Worm (Caenorhabditis elegans): ENCODE data around the gene mix-1.

The mix-1 gene

DNA sequence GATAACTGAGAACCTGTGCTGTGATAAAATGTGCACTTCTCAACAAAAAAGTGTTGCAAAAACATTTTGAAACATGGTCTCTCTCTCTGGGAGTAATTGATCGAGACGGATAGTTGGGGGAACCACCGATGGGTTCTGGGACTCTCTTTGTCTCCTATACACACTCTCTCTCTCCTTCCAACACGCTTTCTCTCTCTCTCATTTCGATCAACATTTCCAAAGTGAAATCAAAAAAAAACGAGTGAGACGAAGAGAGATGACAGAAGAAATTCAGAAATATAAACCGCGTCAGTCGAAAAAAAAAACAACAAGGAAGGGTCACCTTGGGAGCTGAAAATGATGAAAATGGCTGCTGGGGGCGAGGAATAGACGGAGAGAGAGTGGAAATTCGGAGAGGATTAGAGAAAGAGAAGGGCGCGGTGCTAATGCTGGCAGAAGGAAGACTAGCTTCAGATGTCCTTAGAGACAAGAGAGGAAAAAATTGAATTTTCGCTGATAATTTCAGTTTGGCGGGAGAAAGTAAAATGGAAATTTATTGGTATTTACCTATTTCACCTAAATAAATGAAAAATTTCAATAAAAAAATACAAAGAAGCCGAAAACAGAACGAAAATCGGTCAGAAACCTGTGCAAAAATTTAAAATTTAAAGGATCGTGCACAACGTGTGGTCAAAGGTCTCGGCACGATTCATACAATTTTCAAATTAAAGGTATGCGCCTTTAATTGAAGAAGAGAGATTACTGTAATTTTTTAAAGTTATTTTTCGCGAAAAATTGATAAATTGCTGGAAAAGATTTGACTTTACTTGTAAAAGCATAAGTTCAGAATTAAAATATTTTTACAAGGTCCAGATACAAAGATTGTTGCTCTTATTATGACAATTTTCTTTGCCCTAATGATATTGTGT lies 39.0 kb downstream of the mix-1 start (continued):
- TF ChIP-seq akir-1 (GFP tag; optimal IDR thresholded peaks at IDR 0.05) (no peak), madf-8 (GFP tag; conservative IDR thresholded peaks at IDR 0.05) (peak; percentile 57), nhr-90 (tag; optimal IDR thresholded peaks at IDR 0.05) (no peak), F49E8.2 (tag; optimal IDR thresholded peaks at IDR 0.05; ENCODE audit: insufficient read depth) (no peak), T26A5.8 (tag; optimal IDR thresholded peaks at IDR 0.05) (no peak), hrde-1 (tag; optimal IDR thresholded peaks at IDR 0.05; ENCODE audit: borderline replicate concordance) (no peak), sdz-38 (tag; optimal IDR thresholded peaks at IDR 0.05) (no peak), mes-4 (tag; optimal IDR thresholded peaks at IDR 0.05) (no peak), Y53G8AR.9 (GFP tag; conservative IDR thresholded peaks at IDR 0.05) (no peak), lsy-27 (tag; optimal IDR thresholded peaks at IDR 0.05; ENCODE audit: borderline replicate concordance, insufficient read depth) (no peak), Y56A3A.18 (GFP tag; IDR thresholded peaks at IDR 0.05) (no peak), sptf-2 (GFP tag; optimal IDR thresholded peaks at IDR 0.05) (no peak), egrh-3 (GFP tag; IDR thresholded peaks at IDR 0.05) (no peak), sea-2 (GFP tag; IDR thresholded peaks at IDR 0.05) (no peak), tbp1 (GFP tag; optimal IDR thresholded peaks at IDR 0.05) (no peak), Y79H2A.3 (GFP tag; conservative IDR thresholded peaks at IDR 0.05) (no peak), rpc-1 (optimal IDR thresholded peaks at IDR 0.05) (no peak), rpc-1 (tag; optimal IDR thresholded peaks at IDR 0.05) (no peak), let-526 (GFP tag; IDR thresholded peaks at IDR 0.05) (no peak), ztf-25 (GFP tag; IDR thresholded peaks at IDR 0.05) (no peak), Y95B8A.8 (GFP tag; IDR thresholded peaks at IDR 0.05) (peak; percentile 35; the same call in 1 of the 2 replicates), rec-8 (tag; optimal IDR thresholded peaks at IDR 0.05) (no peak), hmg-20 (GFP tag; IDR thresholded peaks at IDR 0.05) (no peak), rcor-1 (GFP tag; IDR thresholded peaks at IDR 0.05) (no peak), tlf-1 (GFP tag; optimal IDR thresholded peaks at IDR 0.05) (no peak), somi-1 (GFP tag; optimal IDR thresholded peaks at IDR 0.05) (no peak), dpl-1 (GFP tag; optimal IDR thresholded peaks at IDR 0.05) (peak; percentile 16)

DNA sequence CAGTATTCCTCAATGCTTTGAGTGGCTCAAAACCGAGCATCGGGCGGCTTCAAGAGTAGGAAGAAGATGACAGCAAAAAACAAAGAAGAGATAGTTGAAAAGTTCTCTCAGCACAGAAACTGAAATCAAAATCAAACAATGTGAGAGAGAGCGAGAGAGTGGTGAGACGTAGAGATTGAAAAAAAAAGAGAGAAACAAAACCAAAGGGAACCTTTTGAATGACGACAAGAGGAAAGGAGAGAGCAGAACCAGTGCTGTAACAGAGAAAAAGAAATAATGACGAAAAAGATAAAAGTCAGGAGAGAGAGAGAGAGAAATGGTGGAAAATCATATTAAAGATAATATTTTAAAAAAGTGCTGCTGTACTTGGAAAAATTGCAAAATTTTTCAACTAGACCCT lies 43.2 kb downstream of the mix-1 start:
- TF ChIP-seq lin-54 (GFP tag; optimal IDR thresholded peaks at IDR 0.05) (peak; percentile 20), nhr-90 (tag; optimal IDR thresholded peaks at IDR 0.05) (no peak), mcd-1 (GFP tag; IDR thresholded peaks at IDR 0.05) (no peak), snpc-1.3 (tag; optimal IDR thresholded peaks at IDR 0.05; ENCODE audit: insufficient read depth) (no peak), hmg-1.2 (GFP tag; IDR thresholded peaks at IDR 0.05) (peak; percentile 19; the same call in 1 of the 2 replicates), F33H1.4 (GFP tag; IDR thresholded peaks at IDR 0.05) (peak; percentile 10; the same call in 1 of the 2 replicates), B0336.3 (GFP tag; IDR thresholded peaks at IDR 0.05) (0 out of 2 replicates have a peak, but pooled peaks have one; percentile 17), xnd-1 (tag; optimal IDR thresholded peaks at IDR 0.05) (no peak), dox-1 (GFP tag; IDR thresholded peaks at IDR 0.05) (no peak), hlh-26 (GFP tag; conservative IDR thresholded peaks at IDR 0.05) (no peak), cebp-1 (GFP tag; IDR thresholded peaks at IDR 0.05) (no peak), cebp-1 (tag; optimal IDR thresholded peaks at IDR 0.05) (peak; percentile 56), nhr-120 (GFP tag; IDR thresholded peaks at IDR 0.05) (no peak), Y53G8AR.9 (GFP tag; conservative IDR thresholded peaks at IDR 0.05) (no peak), nhr-80 (tag; optimal IDR thresholded peaks at IDR 0.05) (peak; percentile 56), madf-3 (GFP tag; IDR thresholded peaks at IDR 0.05) (no peak), somi-1 (GFP tag; optimal IDR thresholded peaks at IDR 0.05) (no peak), pbrm-1 (GFP tag; IDR thresholded peaks at IDR 0.05) (no peak), hlh-12 (tag; optimal IDR thresholded peaks at IDR 0.05) (no peak)

All from whole organism, young adult.